Worm (Caenorhabditis elegans): ENCODE data around the gene acs-17.

acs-17 gene

ce11 chrX:5903896-5904295 lies 40.4 kb downstream of the acs-17 start:
- TF ChIP-seq T22C8.4 (GFP tag; IDR thresholded peaks at IDR 0.05) = no peak
- TF ChIP-seq ref-1 (GFP tag; conservative IDR thresholded peaks at IDR 0.05) = no peak
- TF ChIP-seq ztf-23 (GFP tag; IDR thresholded peaks at IDR 0.05) = no peak
- TF ChIP-seq klf-2 (GFP tag; conservative IDR thresholded peaks at IDR 0.05) = no peak
- TF ChIP-seq tab-1 (GFP tag; IDR thresholded peaks at IDR 0.05) = no peak

ce11 chrX:5901499-5901898 lies 42.8 kb downstream of the acs-17 start:
- TF ChIP-seq tab-1 (GFP tag; IDR thresholded peaks at IDR 0.05) = no peak
- no peak for TF ChIP-seq ztf-29 (GFP tag; IDR thresholded peaks at IDR 0.05)
- TF ChIP-seq T22C8.4 (GFP tag; IDR thresholded peaks at IDR 0.05) = no peak
- TF ChIP-seq ref-1 (GFP tag; conservative IDR thresholded peaks at IDR 0.05) = no peak
- no peak for TF ChIP-seq klf-2 (GFP tag; conservative IDR thresholded peaks at IDR 0.05)
- TF ChIP-seq cog-1 (tag; optimal IDR thresholded peaks at IDR 0.05) = no peak
- TF ChIP-seq ztf-23 (GFP tag; IDR thresholded peaks at IDR 0.05) = no peak
- TF ChIP-seq flt-1 (GFP tag; IDR thresholded peaks at IDR 0.05) = no peak
- TF ChIP-seq med-1 (GFP tag; optimal IDR thresholded peaks at IDR 0.05; ENCODE audit: insufficient read depth) = no peak

ce11 chrX:5897038-5897437 lies 47.3 kb downstream of the acs-17 start, which contains the start of gene tbc-16:
Gene tbc-16 (plus strand): TSS chrX:5897338.
- TF ChIP-seq flt-1 (GFP tag; IDR thresholded peaks at IDR 0.05) = no peak
- TF ChIP-seq T22C8.4 (GFP tag; IDR thresholded peaks at IDR 0.05) = no peak
- no peak for TF ChIP-seq ztf-23 (GFP tag; IDR thresholded peaks at IDR 0.05)
- no peak for TF ChIP-seq ztf-29 (GFP tag; IDR thresholded peaks at IDR 0.05)
- no peak for TF ChIP-seq med-1 (GFP tag; optimal IDR thresholded peaks at IDR 0.05; ENCODE audit: insufficient read depth)

- TF ChIP-seq tab-1 (GFP tag; IDR thresholded peaks at IDR 0.05) = no peak
- TF ChIP-seq flt-1 (GFP tag; IDR thresholded peaks at IDR 0.05) = no peak
- no peak for TF ChIP-seq T22C8.4 (GFP tag; IDR thresholded peaks at IDR 0.05)
- TF ChIP-seq klf-2 (GFP tag; conservative IDR thresholded peaks at IDR 0.05) = no peak
- TF ChIP-seq ztf-23 (GFP tag; IDR thresholded peaks at IDR 0.05) = no peak
- no peak for TF ChIP-seq ztf-29 (GFP tag; IDR thresholded peaks at IDR 0.05)
- TF ChIP-seq cog-1 (tag; optimal IDR thresholded peaks at IDR 0.05) = no peak
- no peak for TF ChIP-seq ref-1 (GFP tag; conservative IDR thresholded peaks at IDR 0.05)
- no peak for TF ChIP-seq med-1 (GFP tag; optimal IDR thresholded peaks at IDR 0.05; ENCODE audit: insufficient read depth)
Observed at ce11 chrX:5896001-5896400, 48.3 kb downstream of the acs-17 start.

ce11 chrX:5890080-5890479 lies 54.2 kb downstream of the acs-17 start, which contains the start of gene F49E10.2:
Gene F49E10.2 (plus strand): TSS chrX:5890380.
- TF ChIP-seq med-1 (GFP tag; optimal IDR thresholded peaks at IDR 0.05; ENCODE audit: insufficient read depth) (no peak), tab-1 (GFP tag; IDR thresholded peaks at IDR 0.05) (no peak), ztf-23 (GFP tag; IDR thresholded peaks at IDR 0.05) (no peak)

Data from whole organism, midembryonic.